Worm (Caenorhabditis elegans) whole organism, L3 larva: ENCODE data around the gene F49F1.10.

ENCODE experiments used
- R02D3.7 ChIP-seq: fragments of 150-350 bp; optimal IDR thresholded peaks from 2 replicates; lab custom pipeline; 2014; ENCODE audit warnings: missing biosample characterization, missing genetic modification characterization
- ZK546.5 ChIP-seq: sonication (generic microtip); optimal IDR thresholded peaks from 2 replicates; lab custom pipeline; 2017; ENCODE audit warnings: missing biosample characterization, missing genetic modification characterization
- aly-2 ChIP-seq: fragments of 150-350 bp; optimal IDR thresholded peaks from 2 replicates; lab custom pipeline; 2014; ENCODE audit warnings: missing biosample characterization, missing genetic modification characterization
- ama-1 ChIP-seq: fragments of 150-350 bp; optimal IDR thresholded peaks from 2 replicates; lab custom pipeline; 2018
- ceh-16 ChIP-seq: sonication (generic microtip); optimal IDR thresholded peaks from 2 replicates; lab custom pipeline; 2017; ENCODE audit warnings: missing biosample characterization, missing genetic modification characterization
- ceh-28 ChIP-seq: fragments of 150-350 bp; optimal IDR thresholded peaks from 2 replicates; lab custom pipeline; 2014; ENCODE audit warnings: missing biosample characterization, missing genetic modification reagents, missing genetic modification characterization
- ceh-82 ChIP-seq: fragments of 150-350 bp; optimal IDR thresholded peaks from 2 replicates; lab custom pipeline; 2014; ENCODE audit warnings: missing biosample characterization, missing genetic modification characterization
- ceh-9 ChIP-seq: sonication (generic microtip); optimal IDR thresholded peaks from 2 replicates; lab custom pipeline; 2018; ENCODE audit warnings: missing biosample characterization, missing genetic modification characterization
- daf-12 ChIP-seq: fragments of 150-350 bp; optimal IDR thresholded peaks from 2 replicates; lab custom pipeline; 2014; ENCODE audit warnings: missing biosample characterization, missing genetic modification reagents, missing genetic modification characterization
- egl-27 ChIP-seq: sonication (generic microtip); optimal IDR thresholded peaks from 4 replicates; lab custom pipeline; 2017; ENCODE audit warnings: missing biosample characterization, missing genetic modification reagents, missing genetic modification characterization
- egl-5 ChIP-seq: fragments of 150-350 bp; optimal IDR thresholded peaks from 2 replicates; lab custom pipeline; 2017; ENCODE audit warnings: missing biosample characterization, missing genetic modification reagents, missing genetic modification characterization, inconsistent platforms
- elt-1 ChIP-seq: fragments of 150-350 bp; optimal IDR thresholded peaks from 2 replicates; lab custom pipeline; 2014; ENCODE audit warnings: missing biosample characterization, missing genetic modification characterization
- elt-2 ChIP-seq: sonication (generic microtip); optimal IDR thresholded peaks from 2 replicates; lab custom pipeline; 2016; ENCODE audit warnings: missing genetic modification reagents, mild to moderate bottlenecking, missing genetic modification characterization, missing compliant biosample characterization
- elt-3 ChIP-seq, 3 experiments: fragments of 150-350 bp in 1 of 3; sonication (generic microtip) in 2 of 3; optimal IDR thresholded peaks; 2 replicates in 2 of 3; 4 replicates in 1 of 3; lab custom pipeline; 2014 to 2017; ENCODE audit warnings: missing biosample characterization in 3 of 3, missing genetic modification characterization in 3 of 3
- eor-1 ChIP-seq, 2 experiments: fragments of 150-350 bp; optimal IDR thresholded peaks; 2 replicates each; lab custom pipeline; 2014 to 2018; ENCODE audit warnings: missing biosample characterization in 2 of 2, missing genetic modification characterization in 2 of 2
- fkh-10 ChIP-seq: sonication (generic microtip); optimal IDR thresholded peaks from 2 replicates; lab custom pipeline; 2017; ENCODE audit warnings: missing biosample characterization, missing genetic modification reagents, missing genetic modification characterization
- fkh-2 ChIP-seq: fragments of 150-350 bp; optimal IDR thresholded peaks from 2 replicates; lab custom pipeline; 2014; ENCODE audit warnings: missing biosample characterization, missing genetic modification reagents, missing genetic modification characterization
- fos-1 ChIP-seq: fragments of 150-350 bp; optimal IDR thresholded peaks from 2 replicates; lab custom pipeline; 2014; ENCODE audit warnings: missing biosample characterization, missing genetic modification characterization
- hmg-11 ChIP-seq: sonication (generic microtip); optimal IDR thresholded peaks from 2 replicates; lab custom pipeline; 2016; ENCODE audit warnings: missing genetic modification characterization, missing compliant biosample characterization
- jun-1 ChIP-seq: fragments of 150-350 bp; optimal IDR thresholded peaks from 2 replicates; lab custom pipeline; 2014; ENCODE audit warnings: missing biosample characterization, missing genetic modification reagents, missing genetic modification characterization
- lin-15B ChIP-seq: fragments of 150-350 bp; optimal IDR thresholded peaks from 2 replicates; lab custom pipeline; 2014; ENCODE audit warnings: missing biosample characterization, missing genetic modification characterization
- lin-39 ChIP-seq: fragments of 150-350 bp; optimal IDR thresholded peaks from 2 replicates; lab custom pipeline; 2018; ENCODE audit warnings: missing biosample characterization, missing genetic modification reagents, missing genetic modification characterization
- lsy-12 ChIP-seq: sonication (generic microtip); optimal IDR thresholded peaks from 2 replicates; lab custom pipeline; 2016; ENCODE audit warnings: mild to moderate bottlenecking, missing genetic modification characterization, missing compliant biosample characterization
- mdl-1 ChIP-seq: fragments of 150-350 bp; optimal IDR thresholded peaks from 2 replicates; lab custom pipeline; 2014; ENCODE audit warnings: missing biosample characterization, missing genetic modification characterization
- mml-1 ChIP-seq: fragments of 150-350 bp; sonication (generic microtip); optimal IDR thresholded peaks from 3 replicates; lab custom pipeline; 2014; ENCODE audit warnings: missing biosample characterization, missing genetic modification characterization
- nfya-1 ChIP-seq: sonication (generic microtip); optimal IDR thresholded peaks from 2 replicates; lab custom pipeline; 2017; ENCODE audit warnings: missing genetic modification characterization, mild to moderate bottlenecking, missing compliant biosample characterization, antibody characterized with exemption, moderate library complexity; ENCODE audit not compliant: insufficient read depth
- nhr-11 ChIP-seq: fragments of 150-350 bp; optimal IDR thresholded peaks from 2 replicates; lab custom pipeline; 2014; ENCODE audit warnings: missing biosample characterization, missing genetic modification characterization
- nhr-12 ChIP-seq: fragments of 150-350 bp; optimal IDR thresholded peaks from 2 replicates; lab custom pipeline; 2014; ENCODE audit warnings: missing biosample characterization, missing genetic modification characterization
- nhr-23 ChIP-seq: fragments of 150-350 bp; optimal IDR thresholded peaks from 2 replicates; lab custom pipeline; 2014; ENCODE audit warnings: missing biosample characterization, missing genetic modification reagents, missing genetic modification characterization
- nhr-237 ChIP-seq: fragments of 150-350 bp; optimal IDR thresholded peaks from 2 replicates; lab custom pipeline; 2014; ENCODE audit warnings: missing biosample characterization, missing genetic modification characterization
- nhr-25 ChIP-seq: sonication (generic microtip); optimal IDR thresholded peaks from 2 replicates; lab custom pipeline; 2017; ENCODE audit warnings: missing biosample characterization, missing genetic modification characterization
- nhr-28 ChIP-seq: fragments of 150-350 bp; optimal IDR thresholded peaks from 2 replicates; lab custom pipeline; 2014; ENCODE audit warnings: missing biosample characterization, missing genetic modification characterization
- nhr-43 ChIP-seq: sonication (generic microtip); optimal IDR thresholded peaks from 2 replicates; lab custom pipeline; 2016; ENCODE audit warnings: mild to moderate bottlenecking, missing genetic modification characterization, missing compliant biosample characterization; ENCODE audit not compliant: poor library complexity, severe bottlenecking
- nhr-67 ChIP-seq: fragments of 150-350 bp; optimal IDR thresholded peaks from 2 replicates; lab custom pipeline; 2014; ENCODE audit warnings: missing biosample characterization, missing genetic modification characterization
- nhr-76 ChIP-seq: fragments of 150-350 bp; sonication (generic microtip); optimal IDR thresholded peaks from 5 replicates; lab custom pipeline; 2014; ENCODE audit warnings: missing biosample characterization, missing genetic modification characterization
- nhr-77 ChIP-seq: fragments of 150-350 bp; optimal IDR thresholded peaks from 2 replicates; lab custom pipeline; 2014; ENCODE audit warnings: missing biosample characterization, missing genetic modification characterization
- pha-4 ChIP-seq: fragments of 150-350 bp; optimal IDR thresholded peaks from 2 replicates; lab custom pipeline; 2014; ENCODE audit warnings: missing biosample characterization, missing genetic modification reagents, missing genetic modification characterization
- pqm-1 ChIP-seq: fragments of 150-350 bp; optimal IDR thresholded peaks from 2 replicates; lab custom pipeline; 2017; ENCODE audit warnings: missing biosample characterization, missing genetic modification characterization, inconsistent platforms
- sea-2 ChIP-seq: fragments of 150-350 bp; sonication (generic microtip); optimal IDR thresholded peaks from 4 replicates; lab custom pipeline; 2014; ENCODE audit warnings: missing biosample characterization, missing genetic modification reagents, missing genetic modification characterization
- skn-1 ChIP-seq: fragments of 150-350 bp; optimal IDR thresholded peaks from 2 replicates; lab custom pipeline; 2014; ENCODE audit warnings: missing biosample characterization, missing genetic modification characterization
- snpc-4 ChIP-seq: fragments of 150-350 bp; optimal IDR thresholded peaks from 2 replicates; lab custom pipeline; 2014; ENCODE audit warnings: missing biosample characterization, missing genetic modification characterization
- tbx-2 ChIP-seq: sonication (generic microtip); optimal IDR thresholded peaks from 2 replicates; lab custom pipeline; 2016; ENCODE audit warnings: mild to moderate bottlenecking, missing genetic modification characterization, missing compliant biosample characterization
- unc-39 ChIP-seq: sonication (generic microtip); optimal IDR thresholded peaks from 4 replicates; lab custom pipeline; 2017; ENCODE audit warnings: missing biosample characterization, missing genetic modification characterization
- unc-62 ChIP-seq: fragments of 150-350 bp; sonication (generic microtip); optimal IDR thresholded peaks from 4 replicates; lab custom pipeline; 2014; ENCODE audit warnings: missing biosample characterization, missing genetic modification reagents, missing genetic modification characterization
- zag-1 ChIP-seq: fragments of 150-350 bp; optimal IDR thresholded peaks from 2 replicates; lab custom pipeline; 2014; ENCODE audit warnings: missing biosample characterization, missing genetic modification characterization
- ztf-11 ChIP-seq: fragments of 150-350 bp; optimal IDR thresholded peaks from 2 replicates; lab custom pipeline; 2014; ENCODE audit warnings: missing biosample characterization, missing genetic modification characterization
- ztf-4 ChIP-seq: fragments of 150-350 bp; optimal IDR thresholded peaks from 2 replicates; lab custom pipeline; 2014; ENCODE audit warnings: missing biosample characterization, missing genetic modification characterization

The F49F1.10 gene

ce11 chrIV:4094364-4094763 lies 44.6 kb downstream of the F49F1.10 start:
- no peak for TF ChIP-seq unc-62
- TF ChIP-seq nfya-1 (tag; lab: Kevin White, UChicago) = peak; percentile 14
- no peak for TF ChIP-seq zag-1 (tag; lab: Kevin White, UChicago)

- peak; percentile 94 for TF ChIP-seq hmg-11
- TF ChIP-seq skn-1 = no peak
- TF ChIP-seq elt-3 (tag; optimal IDR thresholded peaks at IDR 0.05; lab: Kevin White, UChicago) = no peak
- no peak for TF ChIP-seq ceh-82 (tag; lab: Kevin White, UChicago)
- peak; percentile 62 for TF ChIP-seq snpc-4
- no peak for TF ChIP-seq ZK546.5 (tag; lab: Kevin White, UChicago)
- no peak for TF ChIP-seq eor-1 (tag; optimal IDR thresholded peaks at IDR 0.05; lab: Kevin White, UChicago)
- TF ChIP-seq lin-15B (tag; lab: Kevin White, UChicago) = peak; percentile 47
- peak; percentile 70 for TF ChIP-seq nhr-25 (tag; lab: Kevin White, UChicago)
- TF ChIP-seq pqm-1 (tag; lab: Kevin White, UChicago) = no peak
- TF ChIP-seq jun-1 (tag; lab: Kevin White, UChicago) = peak; percentile 77
- no peak for TF ChIP-seq ztf-11
- TF ChIP-seq tbx-2 = peak; percentile 42
- TF ChIP-seq nfya-1 (tag; lab: Kevin White, UChicago) = peak; percentile 84
- peak; percentile 64 for TF ChIP-seq nhr-43
- TF ChIP-seq aly-2 = no peak
- TF ChIP-seq nhr-23 (tag; lab: Kevin White, UChicago) = peak; percentile 51
- no peak for TF ChIP-seq nhr-11 (tag; lab: Kevin White, UChicago)
- TF ChIP-seq egl-5 = peak; percentile 10
- TF ChIP-seq unc-39 (tag; lab: Kevin White, UChicago) = no peak
- TF ChIP-seq nhr-77 (tag; lab: Kevin White, UChicago) = no peak
- TF ChIP-seq egl-27 (tag; lab: Kevin White, UChicago) = no peak
- TF ChIP-seq pha-4 = peak; percentile 76
- TF ChIP-seq nhr-12 (tag; lab: Kevin White, UChicago) = no peak
- no peak for TF ChIP-seq zag-1 (tag; lab: Kevin White, UChicago)
- peak; percentile 64 for TF ChIP-seq lsy-12
- TF ChIP-seq nhr-76 (tag; lab: Kevin White, UChicago) = no peak
- peak; percentile 70 for TF ChIP-seq lin-39 (tag; lab: Kevin White, UChicago)
- no peak for TF ChIP-seq ceh-16 (tag; lab: Kevin White, UChicago)
- peak; percentile 58 for TF ChIP-seq elt-2 (tag; lab: Kevin White, UChicago)
- no peak for TF ChIP-seq fkh-10
- TF ChIP-seq sea-2 (GFP tag; lab: Kevin White, UChicago) = no peak
- peak; percentile 92 for TF ChIP-seq ceh-28 (tag; lab: Kevin White, UChicago)
- no peak for TF ChIP-seq daf-12 (tag; lab: Kevin White, UChicago)
- peak; percentile 62 for TF ChIP-seq fos-1 (tag; lab: Kevin White, UChicago)
- no peak for TF ChIP-seq ztf-4 (tag; lab: Kevin White, UChicago)
- peak; percentile 66 for TF ChIP-seq R02D3.7 (tag; lab: Kevin White, UChicago)
- TF ChIP-seq mml-1 = no peak
- peak; percentile 29 for TF ChIP-seq mdl-1 (tag; lab: Kevin White, UChicago)
- no peak for TF ChIP-seq nhr-28 (tag; lab: Kevin White, UChicago)
- peak; percentile 1 for TF ChIP-seq ama-1 (lab: Kevin White, UChicago)
- no peak for TF ChIP-seq fkh-2 (tag; lab: Kevin White, UChicago)
- TF ChIP-seq elt-1 (tag; lab: Kevin White, UChicago) = no peak
- TF ChIP-seq nhr-67 = no peak
- no peak for TF ChIP-seq ceh-9 (tag; lab: Kevin White, UChicago)
- TF ChIP-seq nhr-237 (tag; lab: Kevin White, UChicago) = no peak
- peak; percentile 34 for TF ChIP-seq unc-62
These were observed 45.8 kb downstream of the F49F1.10 start for ce11 chrIV:4093087-4093486.
